Worm (Caenorhabditis elegans) whole organism, midembryonic: Measurements from ENCODE around the gene msp-45.

Experiments used
- T22C8.4 ChIP-seq: fragments of 200-800 bp; sonication (Bioruptor generic); IDR thresholded peaks from 2 replicates; pipeline ENCODE4 v1.3.6; 2022; ENCODE audit warnings: missing genetic modification characterization, missing compliant biosample characterization
- cog-1 ChIP-seq: sonication (generic microtip); optimal IDR thresholded peaks from 2 replicates; lab custom pipeline; 2016; ENCODE audit warnings: missing genetic modification characterization, missing compliant biosample characterization
- flt-1 ChIP-seq: fragments of 200-800 bp; sonication (Bioruptor generic); IDR thresholded peaks from 2 replicates; pipeline ENCODE4 v1.3.6; 2022; ENCODE audit warnings: missing genetic modification characterization, missing compliant biosample characterization
- klf-2 ChIP-seq: fragments of 200-800 bp; sonication (Bioruptor generic); conservative IDR thresholded peaks from 2 replicates; pipeline ENCODE4 v1.3.6; 2022; ENCODE audit warnings: missing genetic modification reagents, missing genetic modification characterization, missing compliant biosample characterization
- med-1 ChIP-seq: sonication (generic microtip); optimal IDR thresholded peaks from 2 replicates; lab custom pipeline; 2017; ENCODE audit warnings: missing genetic modification characterization, mild to moderate bottlenecking, missing compliant biosample characterization, antibody characterized with exemption, missing genetic modification reagents; ENCODE audit not compliant: insufficient read depth
- ref-1 ChIP-seq: fragments of 200-800 bp; sonication (Bioruptor generic); conservative IDR thresholded peaks from 2 replicates; pipeline ENCODE4 v1.3.6; 2022; ENCODE audit warnings: missing genetic modification reagents, missing genetic modification characterization, missing compliant biosample characterization
- tab-1 ChIP-seq: fragments of 200-800 bp; sonication (Bioruptor generic); IDR thresholded peaks from 2 replicates; pipeline ENCODE4 v1.3.6; 2022; ENCODE audit warnings: missing genetic modification characterization, missing compliant biosample characterization
- ztf-23 ChIP-seq: fragments of 200-800 bp; sonication (Bioruptor generic); IDR thresholded peaks from 2 replicates; pipeline ENCODE4 v1.3.6; 2022; ENCODE audit warnings: missing genetic modification reagents, missing genetic modification characterization, missing compliant biosample characterization
- ztf-29 ChIP-seq: fragments of 200-800 bp; sonication (Bioruptor generic); IDR thresholded peaks from 2 replicates; pipeline ENCODE4 v1.3.6; 2022; ENCODE audit warnings: missing genetic modification reagents, missing genetic modification characterization, missing compliant biosample characterization

DNA sequence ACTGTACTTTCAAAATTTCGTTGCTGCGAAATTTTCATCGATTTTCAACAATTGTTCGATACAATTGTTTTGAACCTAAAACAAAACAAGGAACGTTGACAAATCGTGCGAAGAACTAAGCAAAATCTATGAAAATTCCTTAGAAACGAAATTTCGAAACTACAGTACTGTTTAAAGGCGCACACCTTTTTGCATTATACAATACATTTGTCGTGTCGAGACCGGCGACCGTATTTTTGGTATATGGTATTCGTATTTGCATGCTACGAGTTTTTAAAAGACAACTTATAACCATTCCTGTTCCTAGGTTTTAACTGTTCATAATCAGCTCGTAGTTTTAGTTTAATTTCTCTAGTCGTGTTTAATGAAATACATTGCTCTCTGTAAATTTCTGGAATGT, 21.7 kb upstream of the msp-45 start:
- no peak for TF ChIP-seq med-1 (GFP tag; lab: Kevin White, UChicago)
- no peak for TF ChIP-seq klf-2 (GFP tag; lab: Robert Waterston, UW)
- TF ChIP-seq tab-1 (GFP tag; lab: Robert Waterston, UW), result no peak
- TF ChIP-seq ztf-29 (GFP tag; lab: Robert Waterston, UW), result no peak
- no peak for TF ChIP-seq T22C8.4 (GFP tag; lab: Robert Waterston, UW)
- no peak for TF ChIP-seq flt-1 (GFP tag; lab: Robert Waterston, UW)
- no peak for TF ChIP-seq ztf-23
- no peak for TF ChIP-seq ref-1 (GFP tag; lab: Robert Waterston, UW)
- no peak for TF ChIP-seq cog-1 (tag; lab: Kevin White, UChicago)
